Fruit fly (Drosophila melanogaster) whole organism, wandering third instar larva: ENCODE data around the gene AcCoAS.

Experiments used
- Dif ChIP-seq: fragments of 200-275, 200-300 bp; sonication (Bioruptor generic); optimal IDR thresholded peaks from 2 replicates; lab custom pipeline; 2018; ENCODE audit warnings: missing biosample characterization, missing genetic modification characterization; ENCODE audit not compliant: partially characterized antibody
- Jra ChIP-seq: sonication (Bioruptor generic); optimal IDR thresholded peaks from 2 replicates; lab custom pipeline; 2016; ENCODE audit warnings: missing biosample characterization, missing genetic modification characterization
- OdsH ChIP-seq: fragments of 200-800 bp; sonication (Bioruptor generic); optimal IDR thresholded peaks from 2 replicates; lab custom pipeline; 2016; ENCODE audit warnings: missing biosample characterization, mild to moderate bottlenecking, missing genetic modification characterization
- dl ChIP-seq, 2 experiments: fragments of 175-275, 200-275 bp in 1 of 2; fragments of 200-275 bp in 1 of 2; sonication (Bioruptor generic); optimal IDR thresholded peaks; lab custom pipeline; 2018; ENCODE audit warnings: mild to moderate bottlenecking in 2 of 2, missing biosample characterization in 2 of 2, missing genetic modification characterization in 2 of 2, moderate library complexity in 2 of 2; ENCODE audit not compliant: partially characterized antibody in 2 of 2, insufficient read depth in 1 of 2
- dsf ChIP-seq: sonication (Bioruptor generic); optimal IDR thresholded peaks from 2 replicates; lab custom pipeline; 2016; ENCODE audit warnings: missing biosample characterization, missing genetic modification characterization, borderline replicate concordance
- h ChIP-seq: fragments of 200-800 bp; sonication (Bioruptor generic); optimal IDR thresholded peaks from 3 replicates; lab custom pipeline; 2016; ENCODE audit warnings: missing biosample characterization, mild to moderate bottlenecking, missing genetic modification characterization
- sv ChIP-seq: fragments of 200-800 bp; sonication (Bioruptor generic); optimal IDR thresholded peaks from 3 replicates; lab custom pipeline; 2016; ENCODE audit warnings: missing biosample characterization, missing genetic modification characterization
- usp ChIP-seq: fragments of >200 bp; optimal IDR thresholded peaks from 2 replicates; lab custom pipeline; 2017; ENCODE audit warnings: missing biosample characterization, missing genetic modification characterization

DNA sequence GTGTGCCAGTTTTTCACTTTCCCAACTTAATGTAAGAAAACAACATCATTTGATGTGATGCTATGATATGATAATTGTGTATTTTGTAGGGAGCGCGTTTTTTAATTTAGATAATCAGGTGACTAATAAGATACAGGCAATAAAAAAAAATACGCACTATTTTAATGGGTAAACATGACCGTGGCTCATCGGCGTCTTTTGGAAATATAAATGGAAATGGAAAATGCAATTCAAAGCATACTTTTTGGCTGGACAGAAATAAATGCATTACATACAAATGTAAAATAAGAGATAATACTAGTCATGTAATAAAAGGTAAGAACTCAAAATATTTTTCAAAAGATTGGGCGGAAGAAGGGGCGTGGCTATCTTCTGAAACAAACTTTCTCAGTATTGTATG is 17.6 kb downstream of the AcCoAS start:
- TF ChIP-seq dl (GFP tag; optimal IDR thresholded peaks at IDR 0.05; lab: Kevin White, UChicago; ENCODE audit: insufficient read depth in 1 of 2, partially characterized antibody in 2 of 2), result no peak
- TF ChIP-seq usp (GFP tag; lab: Kevin White, UChicago), result no peak
- TF ChIP-seq Dif, result no peak
- no peak for TF ChIP-seq h (GFP tag; lab: Kevin White, UChicago)
- TF ChIP-seq sv (GFP tag; lab: Kevin White, UChicago), result no peak
- TF ChIP-seq OdsH (GFP tag; lab: Kevin White, UChicago), result no peak
- no peak for TF ChIP-seq dsf (GFP tag; lab: Kevin White, UChicago)
- no peak for TF ChIP-seq Jra
